Fruit fly (Drosophila melanogaster) whole organism, embryonic: ENCODE results near the gene CG46397.
A peak's percentile ranks its signal among the peaks of the same experiment; 100 is the strongest.

Source experiments
- Atf6 ChIP-seq: fragments of 200-800 bp; sonication (Bioruptor generic); IDR thresholded peaks from 2 replicates; pipeline ENCODE4 v1.3.6; 2022; ENCODE audit warnings: missing biosample characterization, missing genetic modification characterization
- Bdp1 ChIP-seq: fragments of 200-800 bp; sonication (Bioruptor generic); optimal IDR thresholded peaks from 3 replicates; lab custom pipeline; 2016; ENCODE audit warnings: missing biosample characterization, missing genetic modification characterization
- CG11456 ChIP-seq: fragments of 200-800 bp; sonication (Bioruptor generic); IDR thresholded peaks from 3 replicates; pipeline ENCODE4 v1.3.6; 2022; ENCODE audit warnings: missing biosample characterization, missing genetic modification characterization
- CG11696 ChIP-seq: fragments of 200-800 bp; sonication (Bioruptor generic); IDR thresholded peaks from 2 replicates; pipeline ENCODE4 v1.3.6; 2022; ENCODE audit warnings: missing biosample characterization, missing genetic modification characterization
- CG17802 ChIP-seq: fragments of 200-800 bp; sonication (Bioruptor generic); optimal IDR thresholded peaks from 2 replicates; lab custom pipeline; 2018; ENCODE audit warnings: missing biosample characterization, mild to moderate bottlenecking, missing genetic modification characterization, moderate library complexity
- CG17829 ChIP-seq: fragments of 200-800 bp; optimal IDR thresholded peaks from 2 replicates; lab custom pipeline; 2019; ENCODE audit warnings: missing biosample characterization, mild to moderate bottlenecking, missing genetic modification characterization, moderate library complexity
- CG1832 ChIP-seq: fragments of 200-800 bp; sonication (Bioruptor generic); optimal IDR thresholded peaks from 2 replicates; lab custom pipeline; 2017; ENCODE audit warnings: missing biosample characterization, mild to moderate bottlenecking, missing genetic modification characterization, inconsistent platforms
- CG18619 ChIP-seq: fragments of 200-800 bp; sonication (Bioruptor generic); optimal IDR thresholded peaks from 3 replicates; lab custom pipeline; 2017; ENCODE audit warnings: missing biosample characterization, mild to moderate bottlenecking, missing genetic modification characterization
- CG2199 ChIP-seq: fragments of 200-800 bp; sonication (Bioruptor generic); IDR thresholded peaks from 3 replicates; pipeline ENCODE4 v1.3.6; 2022; ENCODE audit warnings: missing biosample characterization, missing genetic modification characterization
- CG2889 ChIP-seq: fragments of 200-800 bp; sonication (Bioruptor generic); IDR thresholded peaks from 3 replicates; pipeline ENCODE4 v1.3.6; 2022; ENCODE audit warnings: missing biosample characterization, missing genetic modification characterization
- CG30431 ChIP-seq: fragments of 200-800 bp; sonication (Bioruptor generic); optimal IDR thresholded peaks from 2 replicates; lab custom pipeline; 2017; ENCODE audit warnings: missing biosample characterization, missing genetic modification characterization
- CG31441 ChIP-seq: fragments of 200-800 bp; sonication (Bioruptor generic); IDR thresholded peaks from 2 replicates; pipeline ENCODE4 v1.3.6; 2022; ENCODE audit warnings: missing biosample characterization, missing genetic modification characterization
- CG5245 ChIP-seq: fragments of 200-800 bp; sonication (Bioruptor generic); optimal IDR thresholded peaks from 3 replicates; lab custom pipeline; 2016; ENCODE audit warnings: missing biosample characterization, missing genetic modification characterization
- CG6175 ChIP-seq: fragments of 200-800 bp; sonication (Bioruptor generic); IDR thresholded peaks from 3 replicates; pipeline ENCODE4 v1.3.6; 2022; ENCODE audit warnings: missing biosample characterization, missing genetic modification characterization
- CG6654 ChIP-seq: fragments of 200-800 bp; sonication (Bioruptor generic); optimal IDR thresholded peaks from 2 replicates; lab custom pipeline; 2017; ENCODE audit warnings: missing biosample characterization, mild to moderate bottlenecking, missing genetic modification characterization
- CG6765 ChIP-seq: fragments of 200-800 bp; sonication (Bioruptor generic); optimal IDR thresholded peaks from 3 replicates; lab custom pipeline; 2017; ENCODE audit warnings: missing biosample characterization, mild to moderate bottlenecking, missing genetic modification characterization
- CG6813 ChIP-seq: fragments of 200-800 bp; sonication (Bioruptor generic); optimal IDR thresholded peaks from 2 replicates; lab custom pipeline; 2017; ENCODE audit warnings: missing biosample characterization, missing genetic modification characterization, mild to moderate bottlenecking, moderate library complexity, missing genetic modification reagents
- CG8924 ChIP-seq: fragments of 200-800 bp; optimal IDR thresholded peaks from 3 replicates; lab custom pipeline; 2019; ENCODE audit warnings: missing biosample characterization, mild to moderate bottlenecking, missing genetic modification characterization, moderate library complexity
- CG9215 ChIP-seq: fragments of 200-800 bp; sonication (Bioruptor generic); IDR thresholded peaks from 2 replicates; pipeline ENCODE4 v1.3.6; 2022; ENCODE audit warnings: missing biosample characterization, missing genetic modification characterization
- D19A ChIP-seq: fragments of 200-800 bp; optimal IDR thresholded peaks from 3 replicates; lab custom pipeline; 2019; ENCODE audit warnings: missing biosample characterization, mild to moderate bottlenecking, missing genetic modification characterization, moderate library complexity
- Dbx ChIP-seq: fragments of 200-800 bp; sonication (Bioruptor generic); IDR thresholded peaks from 3 replicates; pipeline ENCODE4 v1.3.6; 2022; ENCODE audit warnings: missing biosample characterization, missing genetic modification characterization
- Doc3 ChIP-seq: fragments of 200-800 bp; sonication (Bioruptor generic); IDR thresholded peaks from 3 replicates; pipeline ENCODE4 v1.3.6; 2022; ENCODE audit warnings: missing biosample characterization, missing genetic modification characterization; ENCODE audit not compliant: partially characterized antibody
- Drgx ChIP-seq: fragments of 200-800 bp; sonication (Bioruptor generic); IDR thresholded peaks from 2 replicates; pipeline ENCODE4 v1.3.6; 2022; ENCODE audit warnings: missing biosample characterization, missing genetic modification characterization
- Elba2 ChIP-seq: fragments of 200-800 bp; sonication (Bioruptor generic); optimal IDR thresholded peaks from 3 replicates; lab custom pipeline; 2016; ENCODE audit warnings: missing biosample characterization, missing genetic modification characterization
- H15 ChIP-seq: fragments of 200-800 bp; sonication (Bioruptor generic); IDR thresholded peaks from 3 replicates; pipeline ENCODE4 v1.3.6; 2022; ENCODE audit warnings: missing biosample characterization, missing genetic modification characterization
- HLHmδ ChIP-seq: fragments of 200-800 bp; sonication (Bioruptor generic); optimal IDR thresholded peaks from 2 replicates; lab custom pipeline; 2018; ENCODE audit warnings: missing biosample characterization, mild to moderate bottlenecking, missing genetic modification characterization, moderate library complexity
- NFAT ChIP-seq: fragments of 200-800 bp; sonication (Bioruptor generic); IDR thresholded peaks from 2 replicates; pipeline ENCODE4 v1.3.6; 2022; ENCODE audit warnings: missing biosample characterization, missing genetic modification characterization
- Optix ChIP-seq: fragments of 200-800 bp; sonication (Bioruptor generic); IDR thresholded peaks from 3 replicates; pipeline ENCODE4 v1.3.6; 2022; ENCODE audit warnings: missing biosample characterization, missing genetic modification characterization
- Six4 ChIP-seq: fragments of 200-800 bp; sonication (Bioruptor generic); optimal IDR thresholded peaks from 2 replicates; lab custom pipeline; 2016; ENCODE audit warnings: missing biosample characterization, missing genetic modification characterization
- ato ChIP-seq: fragments of 200-800 bp; sonication (Bioruptor generic); IDR thresholded peaks from 2 replicates; pipeline ENCODE4 v1.3.6; 2022; ENCODE audit warnings: missing biosample characterization, missing genetic modification characterization; ENCODE audit not compliant: partially characterized antibody
- bowl ChIP-seq: fragments of 200-800 bp; sonication (Bioruptor generic); IDR thresholded peaks from 2 replicates; pipeline ENCODE4 v1.3.6; 2022; ENCODE audit warnings: missing biosample characterization, missing genetic modification characterization
- chif ChIP-seq, 2 experiments: fragments of 200-800 bp; sonication (Bioruptor generic); optimal IDR thresholded peaks; 3 replicates each; lab custom pipeline; 2016; ENCODE audit warnings: missing biosample characterization in 2 of 2, missing genetic modification characterization in 2 of 2
- emc ChIP-seq: fragments of 200-800 bp; sonication (Bioruptor generic); optimal IDR thresholded peaks from 2 replicates; lab custom pipeline; 2016; ENCODE audit warnings: missing biosample characterization, missing genetic modification characterization
- ftz-f1 ChIP-seq: fragments of 200-800 bp; sonication (Bioruptor generic); optimal IDR thresholded peaks from 2 replicates; lab custom pipeline; 2016; ENCODE audit warnings: missing biosample characterization, missing genetic modification characterization
- hkb ChIP-seq, 2 experiments: fragments of 200-800 bp in 1 of 2; fragments of >200 bp in 1 of 2; sonication (Bioruptor generic) in 1 of 2; IDR thresholded peaks in 1 of 2; optimal IDR thresholded peaks in 1 of 2; 2 replicates each; pipeline versions ENCODE4 v1.3.6 to Lab custom; 2017 to 2022; ENCODE audit warnings: missing biosample characterization in 1 of 2, missing genetic modification characterization in 1 of 2
- lmd ChIP-seq: fragments of 200-800 bp; sonication (Bioruptor generic); IDR thresholded peaks from 2 replicates; pipeline ENCODE4 v1.3.6; 2022; ENCODE audit warnings: missing biosample characterization, missing genetic modification characterization
- lov ChIP-seq, 2 experiments: fragments of 200-800 bp in 1 of 2; fragments of >200 bp in 1 of 2; sonication (Bioruptor generic) in 1 of 2; IDR thresholded peaks in 1 of 2; optimal IDR thresholded peaks in 1 of 2; 2 replicates in 1 of 2; 3 replicates in 1 of 2; pipeline versions ENCODE4 v1.3.6 to Lab custom; 2017 to 2022; ENCODE audit warnings: missing biosample characterization in 1 of 2, missing genetic modification characterization in 1 of 2
- pan ChIP-seq, 4 experiments: fragments of >200 bp in 3 of 4; fragments of 200-800 bp in 1 of 4; sonication (Bioruptor generic) in 1 of 4; optimal IDR thresholded peaks in 3 of 4; IDR thresholded peaks in 1 of 4; 2 replicates each; pipeline versions ENCODE4 v1.3.6 to Lab custom; 2017 to 2022; ENCODE audit warnings: missing biosample characterization in 2 of 4, missing genetic modification characterization in 2 of 4, mixed read lengths in 1 of 4
- pita ChIP-seq: fragments of 200-800 bp; sonication (Bioruptor generic); optimal IDR thresholded peaks from 2 replicates; lab custom pipeline; 2017; ENCODE audit warnings: missing biosample characterization, mild to moderate bottlenecking, missing genetic modification characterization
- pum ChIP-seq: fragments of 200-800 bp; sonication (Bioruptor generic); optimal IDR thresholded peaks from 2 replicates; lab custom pipeline; 2016; ENCODE audit warnings: missing biosample characterization, missing genetic modification characterization
- ranshi ChIP-seq: fragments of 200-800 bp; sonication (Bioruptor generic); IDR thresholded peaks from 2 replicates; pipeline ENCODE4 v1.3.6; 2022; ENCODE audit warnings: missing biosample characterization, missing genetic modification characterization
- rib ChIP-seq: fragments of 200-800 bp; sonication (Bioruptor generic); IDR thresholded peaks from 2 replicates; pipeline ENCODE4 v1.3.6; 2022; ENCODE audit warnings: missing biosample characterization, missing genetic modification characterization
- slp2 ChIP-seq: fragments of 200-800 bp; sonication (Bioruptor generic); optimal IDR thresholded peaks from 2 replicates; lab custom pipeline; 2016; ENCODE audit warnings: missing biosample characterization, missing genetic modification characterization
- sr ChIP-seq: fragments of 200-800 bp; sonication (Bioruptor generic); IDR thresholded peaks from 3 replicates; pipeline ENCODE4 v1.3.6; 2022; ENCODE audit warnings: missing biosample characterization, missing genetic modification characterization
- tin ChIP-seq: fragments of 200-800 bp; sonication (Bioruptor generic); optimal IDR thresholded peaks from 3 replicates; lab custom pipeline; 2016; ENCODE audit warnings: missing biosample characterization, missing genetic modification characterization
- tio ChIP-seq: fragments of 200-800 bp; sonication (Bioruptor generic); optimal IDR thresholded peaks from 2 replicates; lab custom pipeline; 2017; ENCODE audit warnings: missing biosample characterization, missing genetic modification characterization, inconsistent platforms
- trh ChIP-seq: fragments of 200-800 bp; sonication (Bioruptor generic); optimal IDR thresholded peaks from 2 replicates; lab custom pipeline; 2016; ENCODE audit warnings: missing biosample characterization, missing genetic modification characterization
- tx ChIP-seq: fragments of 200-800 bp; sonication (Bioruptor generic); optimal IDR thresholded peaks from 2 replicates; lab custom pipeline; 2016; ENCODE audit warnings: missing biosample characterization, missing genetic modification characterization
- yki ChIP-seq: fragments of >200 bp; optimal IDR thresholded peaks from 3 replicates; lab custom pipeline; 2018
- zen2 ChIP-seq: fragments of 200-800 bp; sonication (Bioruptor generic); IDR thresholded peaks from 3 replicates; pipeline ENCODE4 v1.3.6; 2022; ENCODE audit warnings: missing biosample characterization, missing genetic modification characterization; ENCODE audit not compliant: partially characterized antibody

CG46397 gene

dm6 chr2L:8949919-8950722 lies 3.1 kb downstream of the CG46397 start (continued):
- no peak for TF ChIP-seq ato (GFP tag; lab: Robert Waterston, UW)
- no peak for TF ChIP-seq hkb (optimal IDR thresholded peaks at IDR 0.05; lab: Kevin White, UChicago)
- TF ChIP-seq hkb (GFP tag; IDR thresholded peaks at IDR 0.05; lab: Robert Waterston, UW): no peak
- TF ChIP-seq CG6765: no peak
- no peak for TF ChIP-seq emc
- no peak for TF ChIP-seq slp2
- no peak for TF ChIP-seq CG31441 (GFP tag; lab: Robert Waterston, UW)
- TF ChIP-seq CG8924: peak; percentile 31
- no peak for TF ChIP-seq CG9215 (GFP tag; lab: Robert Waterston, UW)
- no peak for TF ChIP-seq rib (GFP tag; lab: Robert Waterston, UW)
- no peak for TF ChIP-seq CG11696 (GFP tag; lab: Robert Waterston, UW)
- no peak for TF ChIP-seq ranshi (GFP tag; lab: Robert Waterston, UW)
- no peak for TF ChIP-seq trh (GFP tag; lab: Kevin White, UChicago)
- no peak for TF ChIP-seq pan (optimal IDR thresholded peaks at IDR 0.05; lab: Kevin White, UChicago)
- no peak for TF ChIP-seq pan (GFP tag; optimal IDR thresholded peaks at IDR 0.05 in 1 of 2, IDR thresholded peaks at IDR 0.05 in 1 of 2)
- TF ChIP-seq CG5245 (GFP tag; lab: Kevin White, UChicago): no peak
- no peak for TF ChIP-seq CG1832 (GFP tag; lab: Kevin White, UChicago)
- TF ChIP-seq pita (GFP tag; lab: Kevin White, UChicago): no peak
- TF ChIP-seq CG17829 (tag; lab: Kevin White, UChicago): no peak
- TF ChIP-seq yki (lab: Kevin White, UChicago): peak; percentile 54
- TF ChIP-seq Dbx (GFP tag; lab: Robert Waterston, UW): no peak
- no peak for TF ChIP-seq CG18619
- no peak for TF ChIP-seq CG6813
- no peak for TF ChIP-seq Bdp1 (GFP tag; lab: Kevin White, UChicago)
- no peak for TF ChIP-seq Doc3 (GFP tag; lab: Robert Waterston, UW)
- no peak for TF ChIP-seq tx (GFP tag; lab: Kevin White, UChicago)
- TF ChIP-seq Atf6 (GFP tag; lab: Robert Waterston, UW): no peak
- TF ChIP-seq lmd (GFP tag; lab: Robert Waterston, UW): no peak
- TF ChIP-seq Drgx: peak; percentile 21; the same call in 1 of the 2 replicates
- TF ChIP-seq zen2 (GFP tag; lab: Robert Waterston, UW): no peak
- peak; percentile 13 for TF ChIP-seq tio (GFP tag; lab: Kevin White, UChicago)
- no peak for TF ChIP-seq H15 (GFP tag; lab: Robert Waterston, UW)
- TF ChIP-seq tin: no peak
- no peak for TF ChIP-seq CG6654
- TF ChIP-seq Six4 (GFP tag; lab: Kevin White, UChicago): no peak
- peak; percentile 64 for TF ChIP-seq Elba2 (GFP tag; lab: Kevin White, UChicago)
- no peak for TF ChIP-seq CG2889 (GFP tag; lab: Robert Waterston, UW)
- TF ChIP-seq CG11456 (GFP tag; lab: Robert Waterston, UW): no peak
- no peak for TF ChIP-seq CG30431 (GFP tag; lab: Kevin White, UChicago)
- peak in 1 of 2 experiments; percentile 12 for TF ChIP-seq chif (GFP tag; optimal IDR thresholded peaks at IDR 0.05; lab: Kevin White, UChicago)
- peak; percentile 69 for TF ChIP-seq HLHmδ (GFP tag; lab: Kevin White, UChicago)
- TF ChIP-seq CG2199 (GFP tag; lab: Robert Waterston, UW): peak; percentile 67; the same call in 1 of the 3 replicates
- no peak for TF ChIP-seq lov (optimal IDR thresholded peaks at IDR 0.05; lab: Kevin White, UChicago)
- no peak for TF ChIP-seq lov (GFP tag; IDR thresholded peaks at IDR 0.05; lab: Robert Waterston, UW)
- TF ChIP-seq D19A: peak; percentile 42
- TF ChIP-seq CG17802 (tag; lab: Kevin White, UChicago): no peak
- no peak for TF ChIP-seq pum
- no peak for TF ChIP-seq sr (GFP tag; lab: Robert Waterston, UW)
- TF ChIP-seq NFAT: no peak
- TF ChIP-seq CG6175 (GFP tag; lab: Robert Waterston, UW): no peak
- no peak for TF ChIP-seq ftz-f1 (GFP tag; lab: Kevin White, UChicago)
- no peak for TF ChIP-seq bowl (GFP tag; lab: Robert Waterston, UW)
- TF ChIP-seq Optix (GFP tag; lab: Robert Waterston, UW): no peak
